Worm (Caenorhabditis elegans): ENCODE results near the gene clk-1.

DNA sequence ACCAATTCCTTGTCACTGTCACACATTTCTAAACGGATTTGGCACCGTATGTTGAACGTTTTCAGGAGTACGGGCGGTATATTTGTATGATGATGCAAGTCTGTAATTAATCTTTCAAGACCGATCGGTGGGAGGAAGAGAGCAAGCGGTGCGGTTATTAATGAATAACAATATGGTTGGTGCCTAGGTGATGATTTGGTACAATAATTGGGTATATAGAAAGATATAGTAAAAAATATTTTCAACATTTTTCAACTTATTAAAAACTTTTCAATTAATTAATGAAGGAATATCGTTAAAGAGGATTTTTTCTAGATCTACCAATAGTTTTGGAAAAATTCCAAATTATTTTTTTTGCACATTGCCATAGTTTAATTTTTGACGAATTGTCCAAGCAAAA, 33.2 kb upstream of the clk-1 start, which contains the start of gene cnd-1:
- no peak for TF ChIP-seq ama-1 (optimal IDR thresholded peaks at IDR 0.05)
- no peak for TF ChIP-seq ets-7 (tag; optimal IDR thresholded peaks at IDR 0.05)
- no peak for TF ChIP-seq F13C5.2 (tag; optimal IDR thresholded peaks at IDR 0.05)
- no peak for TF ChIP-seq scrt-1 (GFP tag; IDR thresholded peaks at IDR 0.05)
- no peak for TF ChIP-seq tbx-37 (GFP tag; conservative IDR thresholded peaks at IDR 0.05)
- TF ChIP-seq ceh-36 (tag; optimal IDR thresholded peaks at IDR 0.05): no peak
- no peak for TF ChIP-seq pes-1 (GFP tag; IDR thresholded peaks at IDR 0.05)
